Worm (Caenorhabditis elegans): ENCODE measurements around the gene C18G1.1.

DNA sequence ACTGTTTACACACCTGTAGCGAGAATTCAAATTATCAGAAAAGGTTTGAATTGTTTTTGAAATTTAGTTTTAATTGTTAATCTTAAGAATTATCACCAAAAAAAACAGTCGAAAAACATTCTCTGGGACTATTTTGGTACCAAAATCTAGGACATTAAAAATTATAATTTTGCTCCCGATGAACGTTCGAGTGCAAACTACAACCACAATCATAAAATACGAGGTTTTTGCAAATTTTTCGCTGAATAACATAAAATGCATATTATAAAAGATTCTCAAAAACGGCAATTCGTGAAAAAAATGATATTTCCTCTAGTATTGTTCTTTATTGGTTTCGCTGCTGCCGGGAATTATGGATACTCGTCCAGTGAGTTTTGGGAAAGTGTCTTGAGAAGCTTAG, 12.6 kb downstream of the C18G1.1 start, which contains the start of gene R02F11.12:
- TF ChIP-seq unc-62 (GFP tag; optimal IDR thresholded peaks at IDR 0.05), result no peak
- no peak for TF ChIP-seq nhr-77 (tag; optimal IDR thresholded peaks at IDR 0.05)
- no peak for TF ChIP-seq unc-130 (tag; optimal IDR thresholded peaks at IDR 0.05)
- TF ChIP-seq egl-27 (tag; optimal IDR thresholded peaks at IDR 0.05), result no peak
- TF ChIP-seq nhr-71 (tag; optimal IDR thresholded peaks at IDR 0.05), result no peak
- TF ChIP-seq fkh-10 (GFP tag; optimal IDR thresholded peaks at IDR 0.05), result no peak
- TF ChIP-seq lin-15B (tag; optimal IDR thresholded peaks at IDR 0.05), result no peak
- no peak for TF ChIP-seq ceh-82 (tag; optimal IDR thresholded peaks at IDR 0.05)
- no peak for TF ChIP-seq snpc-4 (tag; optimal IDR thresholded peaks at IDR 0.05)
- TF ChIP-seq lin-35 (GFP tag; optimal IDR thresholded peaks at IDR 0.05), result no peak
- no peak for TF ChIP-seq jun-1 (tag; optimal IDR thresholded peaks at IDR 0.05)
